Worm (Caenorhabditis elegans) whole organism, L2 larva: Measurements from ENCODE around the gene lido-17.

ENCODE experiments used
- C34F6.9 ChIP-seq: fragments of 150-350 bp; optimal IDR thresholded peaks from 2 replicates; lab custom pipeline; 2014; ENCODE audit warnings: missing biosample characterization, missing genetic modification characterization
- F13H6.1 ChIP-seq: sonication (generic microtip); optimal IDR thresholded peaks from 2 replicates; lab custom pipeline; 2016; ENCODE audit warnings: missing genetic modification characterization, missing compliant biosample characterization
- Y55F3AM.14 ChIP-seq: fragments of 200-800 bp; sonication (Bioruptor generic); optimal IDR thresholded peaks from 2 replicates; lab custom pipeline; 2018; ENCODE audit warnings: mild to moderate bottlenecking, missing genetic modification characterization, missing compliant biosample characterization
- ZK546.5 ChIP-seq: sonication (generic microtip); optimal IDR thresholded peaks from 2 replicates; lab custom pipeline; 2017; ENCODE audit warnings: missing biosample characterization, missing genetic modification characterization
- aly-2 ChIP-seq: fragments of 150-350 bp; optimal IDR thresholded peaks from 2 replicates; lab custom pipeline; 2014; ENCODE audit warnings: missing biosample characterization, missing genetic modification characterization
- ama-1 ChIP-seq: fragments of 150-350 bp; optimal IDR thresholded peaks from 2 replicates; lab custom pipeline; 2018; ENCODE audit warnings: inconsistent platforms
- blmp-1 ChIP-seq: sonication (generic microtip); optimal IDR thresholded peaks from 2 replicates; lab custom pipeline; 2017; ENCODE audit warnings: missing genetic modification characterization, mild to moderate bottlenecking, missing compliant biosample characterization, antibody characterized with exemption, moderate library complexity; ENCODE audit not compliant: insufficient read depth
- ceh-82 ChIP-seq: fragments of 150-350 bp; optimal IDR thresholded peaks from 2 replicates; lab custom pipeline; 2014; ENCODE audit warnings: missing biosample characterization, missing genetic modification characterization
- crh-2 ChIP-seq: sonication (generic microtip); optimal IDR thresholded peaks from 2 replicates; lab custom pipeline; 2017; ENCODE audit warnings: missing biosample characterization, missing genetic modification characterization
- dmd-4 ChIP-seq: sonication (generic microtip); optimal IDR thresholded peaks from 2 replicates; lab custom pipeline; 2017; ENCODE audit warnings: missing biosample characterization, missing genetic modification characterization
- egl-27 ChIP-seq: sonication (generic microtip); optimal IDR thresholded peaks from 3 replicates; lab custom pipeline; 2017; ENCODE audit warnings: missing biosample characterization, missing genetic modification reagents, missing genetic modification characterization
- elt-3 ChIP-seq: sonication (generic microtip); optimal IDR thresholded peaks from 2 replicates; lab custom pipeline; 2017; ENCODE audit warnings: missing biosample characterization, missing genetic modification characterization
- fos-1 ChIP-seq: fragments of 150-350 bp; optimal IDR thresholded peaks from 2 replicates; lab custom pipeline; 2014; ENCODE audit warnings: missing biosample characterization, missing genetic modification characterization
- gmeb-1 ChIP-seq: fragments of 150-350 bp; optimal IDR thresholded peaks from 2 replicates; lab custom pipeline; 2014; ENCODE audit warnings: missing biosample characterization, missing genetic modification characterization
- lin-11 ChIP-seq: fragments of 150-350 bp; sonication (generic microtip); optimal IDR thresholded peaks from 2 replicates; lab custom pipeline; 2014; ENCODE audit warnings: missing biosample characterization, missing genetic modification characterization, inconsistent platforms, mixed read lengths
- lin-13 ChIP-seq: fragments of 150-350 bp; optimal IDR thresholded peaks from 2 replicates; lab custom pipeline; 2014; ENCODE audit warnings: missing biosample characterization, missing genetic modification reagents, missing genetic modification characterization
- lin-39 ChIP-seq: fragments of 150-350 bp; optimal IDR thresholded peaks from 2 replicates; lab custom pipeline; 2014; ENCODE audit warnings: missing biosample characterization, missing genetic modification reagents, missing genetic modification characterization
- mab-5 ChIP-seq: fragments of 150-350 bp; optimal IDR thresholded peaks from 2 replicates; lab custom pipeline; 2014; ENCODE audit warnings: missing biosample characterization, missing genetic modification characterization
- mbf-1 ChIP-seq: sonication (generic microtip); optimal IDR thresholded peaks from 2 replicates; lab custom pipeline; 2017; ENCODE audit warnings: missing biosample characterization, missing genetic modification characterization
- mdl-1 ChIP-seq, 2 experiments: fragments of 150-350 bp in 1 of 2; sonication (generic microtip) in 1 of 2; optimal IDR thresholded peaks; 2 replicates each; lab custom pipeline; 2017; ENCODE audit warnings: missing biosample characterization in 2 of 2, missing genetic modification characterization in 2 of 2
- nhr-10 ChIP-seq: sonication (generic microtip); optimal IDR thresholded peaks from 2 replicates; lab custom pipeline; 2017; ENCODE audit warnings: missing biosample characterization, missing genetic modification characterization
- nhr-21 ChIP-seq: fragments of 150-350 bp; optimal IDR thresholded peaks from 2 replicates; lab custom pipeline; 2014; ENCODE audit warnings: missing biosample characterization, missing genetic modification characterization
- nhr-23 ChIP-seq: fragments of 150-350 bp; optimal IDR thresholded peaks from 2 replicates; lab custom pipeline; 2014; ENCODE audit warnings: missing biosample characterization, missing genetic modification reagents, missing genetic modification characterization
- nhr-6 ChIP-seq: fragments of 150-350 bp; optimal IDR thresholded peaks from 2 replicates; lab custom pipeline; 2014; ENCODE audit warnings: missing biosample characterization, missing genetic modification characterization
- nhr-77 ChIP-seq: fragments of 150-350 bp; optimal IDR thresholded peaks from 2 replicates; lab custom pipeline; 2014; ENCODE audit warnings: missing biosample characterization, missing genetic modification characterization
- peb-1 ChIP-seq: fragments of 150-350 bp; optimal IDR thresholded peaks from 2 replicates; lab custom pipeline; 2014; ENCODE audit warnings: missing biosample characterization, missing genetic modification characterization
- skn-1 ChIP-seq: sonication (generic microtip); optimal IDR thresholded peaks from 2 replicates; lab custom pipeline; 2017; ENCODE audit warnings: missing biosample characterization, missing genetic modification characterization
- sma-3 ChIP-seq: sonication (generic microtip); optimal IDR thresholded peaks from 2 replicates; lab custom pipeline; 2016; ENCODE audit warnings: missing genetic modification reagents, missing genetic modification characterization, missing compliant biosample characterization
- sma-9 ChIP-seq, 2 experiments: fragments of 150-350 bp in 1 of 2; sonication (generic microtip) in 1 of 2; optimal IDR thresholded peaks; 2 replicates each; lab custom pipeline; 2014 to 2016; ENCODE audit warnings: missing genetic modification characterization in 2 of 2, mild to moderate bottlenecking in 1 of 2, missing biosample characterization in 1 of 2, missing compliant biosample characterization in 1 of 2, missing genetic modification reagents in 1 of 2, moderate library complexity in 1 of 2
- snpc-4 ChIP-seq: fragments of 150-350 bp; optimal IDR thresholded peaks from 2 replicates; lab custom pipeline; 2014; ENCODE audit warnings: missing biosample characterization, missing genetic modification characterization
- unc-39 ChIP-seq: fragments of 150-350 bp; optimal IDR thresholded peaks from 2 replicates; lab custom pipeline; 2014; ENCODE audit warnings: missing biosample characterization, missing genetic modification characterization
- unc-55 ChIP-seq: fragments of 150-350 bp; sonication (generic microtip); optimal IDR thresholded peaks from 3 replicates; lab custom pipeline; 2014; ENCODE audit warnings: missing biosample characterization, missing genetic modification reagents, missing genetic modification characterization
- unc-62 ChIP-seq: fragments of 150-350 bp; optimal IDR thresholded peaks from 2 replicates; lab custom pipeline; 2014; ENCODE audit warnings: missing biosample characterization, missing genetic modification reagents, missing genetic modification characterization
- zag-1 ChIP-seq: fragments of 150-350 bp; optimal IDR thresholded peaks from 2 replicates; lab custom pipeline; 2014; ENCODE audit warnings: missing biosample characterization, missing genetic modification characterization
- ztf-1 ChIP-seq: fragments of 200-800 bp; sonication (Bioruptor generic); conservative IDR thresholded peaks from 2 replicates; pipeline ENCODE4 v1.3.6; 2022; ENCODE audit warnings: missing genetic modification characterization, missing compliant biosample characterization
- ztf-11 ChIP-seq: sonication (generic microtip); optimal IDR thresholded peaks from 2 replicates; lab custom pipeline; 2017; ENCODE audit warnings: missing biosample characterization, missing genetic modification characterization
- ztf-4 ChIP-seq: fragments of 150-350 bp; optimal IDR thresholded peaks from 2 replicates; lab custom pipeline; 2014; ENCODE audit warnings: missing biosample characterization, missing genetic modification characterization

The lido-17 gene

DNA sequence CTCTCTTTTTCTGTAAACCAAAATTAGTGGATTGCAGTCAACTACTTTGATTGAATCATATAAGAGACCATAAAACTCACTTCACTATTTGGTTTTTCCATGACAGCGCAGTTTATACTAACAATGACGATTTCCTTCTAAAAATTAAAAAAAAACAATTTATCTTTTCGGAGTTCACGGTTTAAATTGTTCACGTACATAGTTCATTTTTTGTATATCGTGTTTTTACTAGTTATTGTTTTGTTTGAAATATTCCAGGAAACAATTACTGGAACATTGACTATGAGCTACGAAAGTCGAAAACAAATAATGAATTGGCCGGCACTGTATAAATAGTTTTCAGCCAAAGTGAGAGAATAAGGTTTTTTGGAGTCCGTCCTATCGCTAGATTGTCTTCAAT is at the start of gene lido-17:
Gene lido-17, minus strand, starts transcription at position 101 of the 400 bp plus-strand sequence.
- no peak for TF ChIP-seq ztf-1 (GFP tag; lab: Robert Waterston, UW)
- no peak for TF ChIP-seq fos-1 (tag; lab: Kevin White, UChicago)
- TF ChIP-seq elt-3 (tag; lab: Kevin White, UChicago), result no peak
- TF ChIP-seq sma-3 (GFP tag; lab: Kevin White, UChicago), result no peak
- TF ChIP-seq C34F6.9, result no peak
- TF ChIP-seq ama-1 (lab: Kevin White, UChicago), result no peak
- TF ChIP-seq lin-39 (tag; lab: Kevin White, UChicago), result no peak
- no peak for TF ChIP-seq nhr-10
- TF ChIP-seq ztf-11 (tag; lab: Kevin White, UChicago), result no peak
- no peak for TF ChIP-seq nhr-23 (tag; lab: Kevin White, UChicago)
- no peak for TF ChIP-seq ceh-82 (tag; lab: Kevin White, UChicago)
- no peak for TF ChIP-seq unc-55 (GFP tag; lab: Kevin White, UChicago)
- TF ChIP-seq peb-1 (tag; lab: Kevin White, UChicago), result no peak
- TF ChIP-seq lin-11, result no peak
- no peak for TF ChIP-seq nhr-77 (tag; lab: Kevin White, UChicago)
- no peak for TF ChIP-seq unc-39

DNA sequence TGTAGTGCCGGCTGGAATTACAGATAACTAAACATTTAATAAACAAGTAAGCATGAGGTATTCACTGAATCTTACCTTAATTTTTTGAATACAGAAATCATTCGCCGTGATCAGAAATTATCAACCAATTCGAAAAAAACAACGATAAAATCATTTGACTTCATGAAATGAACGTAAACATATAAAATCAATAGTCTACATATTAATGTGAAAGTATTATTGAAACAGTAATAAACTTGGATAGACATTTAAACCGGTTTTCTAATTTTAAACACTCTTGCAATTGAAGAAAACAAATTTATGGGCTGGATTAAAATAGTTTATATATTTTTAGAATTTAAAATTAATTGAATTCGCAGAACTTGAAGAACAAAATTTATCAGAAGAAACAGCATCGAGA is 49.2 kb upstream of the lido-17 start, which contains the start of gene chil-16:
Gene chil-16, minus strand, starts transcription at position 101 of the 400 bp plus-strand sequence.
- no peak for TF ChIP-seq sma-9 (GFP tag; optimal IDR thresholded peaks at IDR 0.05; lab: Kevin White, UChicago)
- TF ChIP-seq sma-9 (tag; optimal IDR thresholded peaks at IDR 0.05; lab: Kevin White, UChicago), result no peak
- no peak for TF ChIP-seq nhr-77 (tag; lab: Kevin White, UChicago)
- no peak for TF ChIP-seq mdl-1 (tag; optimal IDR thresholded peaks at IDR 0.05; lab: Kevin White, UChicago)
- TF ChIP-seq ZK546.5 (tag; lab: Kevin White, UChicago), result no peak
- no peak for TF ChIP-seq ztf-11 (tag; lab: Kevin White, UChicago)
- no peak for TF ChIP-seq unc-62
- no peak for TF ChIP-seq sma-3 (GFP tag; lab: Kevin White, UChicago)
- TF ChIP-seq lin-39 (tag; lab: Kevin White, UChicago), result no peak
- TF ChIP-seq skn-1 (tag; lab: Kevin White, UChicago), result no peak
- no peak for TF ChIP-seq zag-1
- no peak for TF ChIP-seq Y55F3AM.14 (GFP tag; lab: Kevin White, UChicago)
- TF ChIP-seq gmeb-1 (tag; lab: Kevin White, UChicago), result no peak
- TF ChIP-seq crh-2, result no peak
- TF ChIP-seq aly-2, result no peak
- no peak for TF ChIP-seq egl-27
- TF ChIP-seq dmd-4 (tag; lab: Kevin White, UChicago), result no peak
- TF ChIP-seq, all 48 proteins: peak for 0

DNA sequence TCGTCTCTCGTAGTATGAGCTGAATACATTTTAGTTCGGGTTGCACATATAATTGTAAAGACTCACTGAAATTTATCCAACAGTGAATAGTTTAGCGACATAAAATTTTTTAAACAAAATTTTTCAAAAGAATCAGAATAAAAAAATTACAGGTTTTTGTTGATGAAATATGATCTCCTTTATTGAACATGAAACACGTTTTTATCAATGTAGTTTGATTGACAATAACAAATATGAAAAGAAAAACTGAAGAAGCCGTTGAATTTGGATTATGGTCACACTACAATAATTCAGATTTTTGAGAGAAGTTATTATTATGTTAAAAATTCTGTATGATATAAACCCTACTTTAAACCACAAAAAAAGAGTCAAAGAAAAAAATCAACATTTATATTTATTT is 47.4 kb upstream of the lido-17 start, which contains the start of gene chil-17:
Gene chil-17, minus strand, starts transcription at position 101 of the 400 bp plus-strand sequence.
- no peak for TF ChIP-seq elt-3 (tag; lab: Kevin White, UChicago)
- no peak for TF ChIP-seq sma-9 (GFP tag; optimal IDR thresholded peaks at IDR 0.05; lab: Kevin White, UChicago)
- TF ChIP-seq sma-9 (tag; optimal IDR thresholded peaks at IDR 0.05; lab: Kevin White, UChicago), result no peak

DNA sequence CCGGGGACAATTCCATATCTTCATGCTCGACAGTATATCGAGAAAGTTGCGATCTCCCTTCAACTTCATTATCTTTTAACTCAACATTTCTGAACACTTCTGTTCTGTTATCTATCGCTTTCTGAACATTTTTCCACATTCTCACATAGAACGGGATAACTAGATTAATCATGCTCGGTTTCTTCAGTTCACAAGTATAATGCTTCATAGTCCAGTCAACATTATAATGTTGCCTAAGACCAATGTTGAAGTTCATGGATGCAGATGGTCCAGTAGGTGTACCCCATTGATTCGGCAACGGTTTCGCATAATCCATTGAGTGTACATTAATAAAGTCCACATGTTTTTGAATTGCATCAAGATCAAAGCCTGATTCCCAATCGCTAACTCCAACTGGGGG is 46.2 kb upstream of the lido-17 start:
- TF ChIP-seq unc-39, result no peak
- no peak for TF ChIP-seq nhr-21 (tag; lab: Kevin White, UChicago)
- no peak for TF ChIP-seq aly-2
- no peak for TF ChIP-seq sma-9 (GFP tag; optimal IDR thresholded peaks at IDR 0.05; lab: Kevin White, UChicago)
- TF ChIP-seq sma-9 (tag; optimal IDR thresholded peaks at IDR 0.05; lab: Kevin White, UChicago), result no peak
- TF ChIP-seq skn-1 (tag; lab: Kevin White, UChicago), result no peak
- TF ChIP-seq ztf-4 (tag; lab: Kevin White, UChicago), result no peak
- no peak for TF ChIP-seq mbf-1 (tag; lab: Kevin White, UChicago)
- no peak for TF ChIP-seq ceh-82 (tag; lab: Kevin White, UChicago)
- TF ChIP-seq ztf-1 (GFP tag; lab: Robert Waterston, UW), result no peak
- no peak for TF ChIP-seq blmp-1 (tag; lab: Kevin White, UChicago)
- no peak for TF ChIP-seq mab-5 (tag; lab: Kevin White, UChicago)
- no peak for TF ChIP-seq nhr-6 (tag; lab: Kevin White, UChicago)
- no peak for TF ChIP-seq unc-55 (GFP tag; lab: Kevin White, UChicago)
- TF ChIP-seq fos-1 (tag; lab: Kevin White, UChicago), result no peak
- TF ChIP-seq lin-13, result no peak
- no peak for TF ChIP-seq snpc-4
- no peak for TF ChIP-seq peb-1 (tag; lab: Kevin White, UChicago)
- TF ChIP-seq F13H6.1 (tag; lab: Kevin White, UChicago), result no peak
- no peak for TF ChIP-seq dmd-4 (tag; lab: Kevin White, UChicago)
- TF ChIP-seq Y55F3AM.14 (GFP tag; lab: Kevin White, UChicago), result no peak
- TF ChIP-seq, all 48 proteins: peak for 0
